Worm (Caenorhabditis elegans) whole organism, young adult: Measurements from ENCODE around the gene T18D3.5.

ENCODE experiments used
- B0019.2 ChIP-seq: fragments of 200-800 bp; sonication (Bioruptor generic); conservative IDR thresholded peaks from 2 replicates; pipeline ENCODE4 v1.3.6; 2022; ENCODE audit warnings: missing genetic modification reagents, missing genetic modification characterization, missing compliant biosample characterization
- B0336.3 ChIP-seq: fragments of 200-800 bp; sonication (Bioruptor generic); IDR thresholded peaks from 2 replicates; pipeline ENCODE4 v1.3.6; 2022; ENCODE audit warnings: missing genetic modification characterization, missing compliant biosample characterization
- C06A6.2 ChIP-seq: fragments of 200-800 bp; sonication (Bioruptor generic); conservative IDR thresholded peaks from 2 replicates; pipeline ENCODE4 v1.3.6; 2022; ENCODE audit warnings: missing genetic modification characterization, missing compliant biosample characterization
- F10E7.11 ChIP-seq: sonication (generic microtip); optimal IDR thresholded peaks from 2 replicates; lab custom pipeline; 2017; ENCODE audit warnings: mild to moderate bottlenecking, missing genetic modification characterization, moderate library complexity, missing compliant biosample characterization
- F37B4.10 ChIP-seq: fragments of 200-800 bp; sonication (Bioruptor generic); IDR thresholded peaks from 2 replicates; pipeline ENCODE4 v1.3.6; 2022; ENCODE audit warnings: missing genetic modification characterization, missing compliant biosample characterization
- F39B2.1 ChIP-seq: fragments of 200-800 bp; sonication (Bioruptor generic); IDR thresholded peaks from 2 replicates; pipeline ENCODE4 v1.3.6; 2022; ENCODE audit warnings: missing genetic modification reagents, missing genetic modification characterization, missing compliant biosample characterization
- F49E8.2 ChIP-seq: sonication (generic microtip); optimal IDR thresholded peaks from 3 replicates; lab custom pipeline; 2017; ENCODE audit warnings: missing genetic modification characterization, mild to moderate bottlenecking, missing compliant biosample characterization, antibody characterized with exemption, moderate library complexity; ENCODE audit not compliant: insufficient read depth
- F55B11.4 ChIP-seq: sonication (generic microtip); optimal IDR thresholded peaks from 2 replicates; lab custom pipeline; 2016; ENCODE audit warnings: missing compliant biosample characterization, missing genetic modification characterization, borderline replicate concordance; ENCODE audit not compliant: insufficient read depth
- F57C9.4 ChIP-seq: sonication (generic microtip); optimal IDR thresholded peaks from 2 replicates; lab custom pipeline; 2017; ENCODE audit warnings: mild to moderate bottlenecking, missing genetic modification characterization, missing compliant biosample characterization
- K11D2.4 ChIP-seq: fragments of 200-800 bp; sonication (Bioruptor generic); IDR thresholded peaks from 2 replicates; pipeline ENCODE4 v1.3.6; 2022; ENCODE audit warnings: missing genetic modification reagents, missing genetic modification characterization, missing compliant biosample characterization
- Y53F4B.3 ChIP-seq: fragments of 200-800 bp; sonication (Bioruptor generic); IDR thresholded peaks from 2 replicates; pipeline ENCODE4 v1.3.6; 2022; ENCODE audit warnings: missing genetic modification reagents, missing genetic modification characterization, missing compliant biosample characterization
- Y53G8AR.9 ChIP-seq: fragments of 200-800 bp; sonication (Bioruptor generic); conservative IDR thresholded peaks from 2 replicates; pipeline ENCODE4 v1.3.6; 2022; ENCODE audit warnings: missing genetic modification reagents, missing genetic modification characterization, missing compliant biosample characterization
- Y67H2A.10 ChIP-seq: fragments of 200-800 bp; sonication (Bioruptor generic); conservative IDR thresholded peaks from 2 replicates; pipeline ENCODE4 v1.3.6; 2022; ENCODE audit warnings: missing genetic modification reagents, missing genetic modification characterization, missing compliant biosample characterization
- Y95B8A.8 ChIP-seq: fragments of 200-800 bp; sonication (Bioruptor generic); IDR thresholded peaks from 2 replicates; pipeline ENCODE4 v1.3.6; 2022; ENCODE audit warnings: missing genetic modification reagents, missing genetic modification characterization, missing compliant biosample characterization
- aptf-3 ChIP-seq: fragments of 200-800 bp; sonication (Bioruptor generic); IDR thresholded peaks from 2 replicates; pipeline ENCODE4 v1.3.6; 2022; ENCODE audit warnings: missing genetic modification characterization, missing compliant biosample characterization
- bed-1 ChIP-seq: fragments of 200-800 bp; sonication (Bioruptor generic); IDR thresholded peaks from 2 replicates; pipeline ENCODE4 v1.3.6; 2022; ENCODE audit warnings: missing genetic modification reagents, missing genetic modification characterization, missing compliant biosample characterization
- bed-2 ChIP-seq: fragments of 200-800 bp; sonication (Bioruptor generic); IDR thresholded peaks from 2 replicates; pipeline ENCODE4 v1.3.6; 2022; ENCODE audit warnings: missing genetic modification reagents, missing genetic modification characterization, missing compliant biosample characterization
- ccch-3 ChIP-seq: fragments of 200-800 bp; sonication (Bioruptor generic); optimal IDR thresholded peaks from 2 replicates; lab custom pipeline; 2018; ENCODE audit warnings: mild to moderate bottlenecking, missing genetic modification characterization, missing compliant biosample characterization
- cebp-2 ChIP-seq: fragments of 200-800 bp; sonication (Bioruptor generic); IDR thresholded peaks from 2 replicates; pipeline ENCODE4 v1.3.6; 2022; ENCODE audit warnings: missing genetic modification characterization, missing compliant biosample characterization
- ceh-100 ChIP-seq: fragments of 200-800 bp; sonication (Bioruptor generic); IDR thresholded peaks from 2 replicates; pipeline ENCODE4 v1.3.6; 2022; ENCODE audit warnings: missing genetic modification reagents, missing genetic modification characterization, missing compliant biosample characterization
- ceh-40 ChIP-seq: fragments of 200-800 bp; sonication (Bioruptor generic); IDR thresholded peaks from 2 replicates; pipeline ENCODE4 v1.3.6; 2022; ENCODE audit warnings: missing genetic modification characterization, missing compliant biosample characterization
- chd-7 ChIP-seq: sonication (generic microtip); optimal IDR thresholded peaks from 2 replicates; lab custom pipeline; 2016; ENCODE audit warnings: mild to moderate bottlenecking, missing genetic modification characterization, moderate library complexity, missing compliant biosample characterization
- egl-18 ChIP-seq: fragments of 200-800 bp; sonication (Bioruptor generic); IDR thresholded peaks from 2 replicates; pipeline ENCODE4 v1.3.6; 2022; ENCODE audit warnings: missing genetic modification reagents, missing genetic modification characterization, missing compliant biosample characterization
- egl-44 ChIP-seq: fragments of 200-800 bp; sonication (Bioruptor generic); IDR thresholded peaks from 2 replicates; pipeline ENCODE4 v1.3.6; 2022; ENCODE audit warnings: missing genetic modification reagents, missing genetic modification characterization, missing compliant biosample characterization
- hmg-20 ChIP-seq: fragments of 200-800 bp; sonication (Bioruptor generic); IDR thresholded peaks from 2 replicates; pipeline ENCODE4 v1.3.6; 2022; ENCODE audit warnings: missing genetic modification reagents, missing genetic modification characterization, missing compliant biosample characterization
- hsf-1 ChIP-seq: fragments of 200-800 bp; sonication (Bioruptor generic); IDR thresholded peaks from 2 replicates; pipeline ENCODE4 v1.3.6; 2022; ENCODE audit warnings: missing genetic modification reagents, missing genetic modification characterization, missing compliant biosample characterization
- let-526 ChIP-seq: fragments of 200-800 bp; sonication (Bioruptor generic); IDR thresholded peaks from 2 replicates; pipeline ENCODE4 v1.3.6; 2022; ENCODE audit warnings: missing genetic modification reagents, missing genetic modification characterization, missing compliant biosample characterization
- let-607 ChIP-seq, 2 experiments: fragments of 200-800 bp in 1 of 2; sonication (Bioruptor generic) in 1 of 2; sonication (generic microtip) in 1 of 2; optimal IDR thresholded peaks; 2 replicates each; lab custom pipeline; 2016 to 2018; ENCODE audit warnings: mild to moderate bottlenecking in 2 of 2, missing compliant biosample characterization in 2 of 2, missing genetic modification characterization in 2 of 2, moderate library complexity in 2 of 2, missing genotype in 1 of 2
- lin-35 ChIP-seq, 3 experiments: fragments of 150-350 bp in 2 of 3; sonication (generic microtip) in 1 of 3; optimal IDR thresholded peaks; 2 replicates each; lab custom pipeline; 2014 to 2018; ENCODE audit warnings: missing biosample characterization in 3 of 3, missing genetic modification characterization in 3 of 3, missing genetic modification reagents in 3 of 3
- lin-54 ChIP-seq: fragments of 200-800 bp; sonication (Bioruptor generic); optimal IDR thresholded peaks from 2 replicates; lab custom pipeline; 2018; ENCODE audit warnings: mild to moderate bottlenecking, missing genetic modification characterization, missing compliant biosample characterization
- lsy-27 ChIP-seq: sonication (generic microtip); optimal IDR thresholded peaks from 2 replicates; lab custom pipeline; 2017; ENCODE audit warnings: missing genetic modification characterization, mild to moderate bottlenecking, missing compliant biosample characterization, antibody characterized with exemption, missing genotype, borderline replicate concordance; ENCODE audit not compliant: insufficient read depth
- mel-28 ChIP-seq: sonication (generic microtip); optimal IDR thresholded peaks from 2 replicates; lab custom pipeline; 2016; ENCODE audit warnings: borderline replicate concordance, mild to moderate bottlenecking, missing genetic modification characterization, missing compliant biosample characterization
- mes-4 ChIP-seq: sonication (generic microtip); optimal IDR thresholded peaks from 2 replicates; lab custom pipeline; 2016; ENCODE audit warnings: missing genotype, missing genetic modification characterization, missing compliant biosample characterization
- nfyb-1 ChIP-seq: fragments of 200-800 bp; sonication (Bioruptor generic); IDR thresholded peaks from 2 replicates; pipeline ENCODE4 v1.3.6; 2022; ENCODE audit warnings: missing genetic modification reagents, missing genetic modification characterization, missing compliant biosample characterization
- nhr-27 ChIP-seq: fragments of 200-800 bp; sonication (Bioruptor generic); optimal IDR thresholded peaks from 2 replicates; lab custom pipeline; 2018; ENCODE audit warnings: mild to moderate bottlenecking, missing genetic modification characterization, moderate library complexity, missing compliant biosample characterization
- nhr-90 ChIP-seq: sonication (generic microtip); optimal IDR thresholded peaks from 2 replicates; lab custom pipeline; 2016; ENCODE audit warnings: missing genotype, mild to moderate bottlenecking, missing genetic modification characterization, missing compliant biosample characterization
- pha-4 ChIP-seq: fragments of 150-350 bp; sonication (generic microtip); optimal IDR thresholded peaks from 2 replicates; lab custom pipeline; 2014; ENCODE audit warnings: missing biosample characterization, missing genetic modification reagents, missing genetic modification characterization
- rpc-1 ChIP-seq, 2 experiments: fragments of 150-350 bp in 1 of 2; sonication (generic microtip) in 1 of 2; optimal IDR thresholded peaks; 2 replicates each; lab custom pipeline; 2014 to 2018; ENCODE audit warnings: missing biosample characterization in 1 of 2, missing genetic modification characterization in 1 of 2, missing genetic modification reagents in 1 of 2, missing genotype in 1 of 2
- sdz-38 ChIP-seq: sonication (generic microtip); optimal IDR thresholded peaks from 2 replicates; lab custom pipeline; 2016; ENCODE audit warnings: missing genotype, missing genetic modification characterization, missing compliant biosample characterization
- snpc-1.3 ChIP-seq: sonication (generic microtip); optimal IDR thresholded peaks from 2 replicates; lab custom pipeline; 2017; ENCODE audit warnings: missing genetic modification characterization, mild to moderate bottlenecking, missing compliant biosample characterization, antibody characterized with exemption, moderate library complexity, missing genotype, missing genetic modification reagents; ENCODE audit not compliant: insufficient read depth
- snpc-4 ChIP-seq, 5 experiments: fragments of 150-350 bp in 1 of 5; sonication (generic microtip) in 4 of 5; optimal IDR thresholded peaks; 2 replicates each; lab custom pipeline; 2014 to 2018; ENCODE audit warnings: missing genetic modification characterization in 5 of 5, missing biosample characterization in 3 of 5, antibody characterized with exemption in 2 of 5, mild to moderate bottlenecking in 2 of 5, missing compliant biosample characterization in 2 of 5, missing genotype in 2 of 5, moderate library complexity in 2 of 5, missing genetic modification reagents in 1 of 5
- tlf-1 ChIP-seq: fragments of 200-800 bp; sonication (Bioruptor generic); optimal IDR thresholded peaks from 2 replicates; lab custom pipeline; 2018; ENCODE audit warnings: mild to moderate bottlenecking, missing genetic modification characterization, missing compliant biosample characterization
- unc-130 ChIP-seq: sonication (generic microtip); optimal IDR thresholded peaks from 2 replicates; lab custom pipeline; 2016; ENCODE audit warnings: missing genetic modification reagents, missing genetic modification characterization, missing compliant biosample characterization
- zfh-2 ChIP-seq: fragments of 200-800 bp; sonication (Bioruptor generic); conservative IDR thresholded peaks from 2 replicates; pipeline ENCODE4 v1.3.6; 2022; ENCODE audit warnings: missing genetic modification reagents, missing genetic modification characterization, missing compliant biosample characterization
- ztf-18 ChIP-seq: sonication (generic microtip); optimal IDR thresholded peaks from 2 replicates; lab custom pipeline; 2016; ENCODE audit warnings: missing genotype, mild to moderate bottlenecking, missing genetic modification characterization, missing compliant biosample characterization
- ztf-26 ChIP-seq: sonication (generic microtip); optimal IDR thresholded peaks from 2 replicates; lab custom pipeline; 2017; ENCODE audit warnings: missing genetic modification characterization, missing compliant biosample characterization
- ztf-28 ChIP-seq: fragments of 200-800 bp; sonication (Bioruptor generic); IDR thresholded peaks from 2 replicates; pipeline ENCODE4 v1.3.6; 2022; ENCODE audit warnings: missing genetic modification reagents, missing genetic modification characterization, missing compliant biosample characterization

Gene T18D3.5

DNA sequence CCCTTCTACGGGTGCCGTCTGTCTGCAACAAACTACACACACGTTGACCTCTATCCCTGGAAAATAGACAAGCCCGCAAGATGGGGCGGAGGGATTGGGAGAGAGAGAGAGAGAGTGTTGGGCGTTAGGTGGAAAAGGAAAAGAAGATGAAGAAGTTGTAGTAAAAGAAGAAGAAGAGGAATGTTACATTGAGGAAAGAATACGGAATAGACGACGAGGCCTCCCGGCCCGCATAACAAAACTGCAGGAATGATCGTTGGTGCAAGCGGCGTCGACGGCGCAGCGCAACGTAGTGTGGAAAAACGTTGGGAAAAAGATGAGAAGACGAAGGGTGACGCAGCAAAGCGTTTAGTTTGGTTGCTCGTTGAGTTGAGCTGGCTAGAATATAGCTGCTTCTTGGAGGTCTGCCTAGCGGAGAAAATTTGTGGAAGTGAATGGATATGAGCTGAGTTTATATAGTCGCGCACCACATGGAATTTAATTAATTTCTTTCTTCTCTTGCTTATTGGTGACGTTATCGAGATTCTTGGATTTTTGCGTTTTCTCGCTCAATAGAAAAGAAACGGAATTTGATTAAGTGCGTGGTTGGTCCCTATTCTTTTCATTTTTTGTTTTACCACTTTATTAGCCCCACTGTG, 46.7 kb downstream of the T18D3.5 start:
- TF ChIP-seq ztf-28 (GFP tag; lab: Robert Waterston, UW): no peak
- no peak for TF ChIP-seq ccch-3 (GFP tag; lab: Kevin White, UChicago)
- no peak for TF ChIP-seq sdz-38 (tag; lab: Kevin White, UChicago)
- no peak for TF ChIP-seq rpc-1 (optimal IDR thresholded peaks at IDR 0.05; lab: Kevin White, UChicago)
- no peak for TF ChIP-seq rpc-1 (tag; optimal IDR thresholded peaks at IDR 0.05; lab: Kevin White, UChicago)
- TF ChIP-seq pha-4 (tag; lab: Kevin White, UChicago): no peak
- no peak for TF ChIP-seq F55B11.4 (tag; lab: Kevin White, UChicago)
- TF ChIP-seq let-526 (GFP tag; lab: Robert Waterston, UW): no peak
- TF ChIP-seq bed-2 (GFP tag; lab: Robert Waterston, UW): no peak
- no peak for TF ChIP-seq egl-44 (GFP tag; lab: Robert Waterston, UW)
- TF ChIP-seq F57C9.4 (tag; lab: Kevin White, UChicago): no peak
- no peak for TF ChIP-seq snpc-1.3 (tag; lab: Kevin White, UChicago)
- no peak for TF ChIP-seq let-607 (tag; optimal IDR thresholded peaks at IDR 0.05; lab: Kevin White, UChicago)
- no peak for TF ChIP-seq Y67H2A.10
- no peak for TF ChIP-seq Y53F4B.3 (GFP tag; lab: Robert Waterston, UW)
- TF ChIP-seq nhr-27 (tag; lab: Kevin White, UChicago): no peak
- no peak for TF ChIP-seq bed-1
- no peak for TF ChIP-seq hsf-1 (GFP tag; lab: Robert Waterston, UW)
- TF ChIP-seq nhr-90: no peak
- no peak for TF ChIP-seq aptf-3 (GFP tag; lab: Robert Waterston, UW)
- no peak for TF ChIP-seq unc-130 (GFP tag; lab: Kevin White, UChicago)
- TF ChIP-seq cebp-2 (GFP tag; lab: Robert Waterston, UW): no peak
- no peak for TF ChIP-seq C06A6.2 (GFP tag; lab: Robert Waterston, UW)
- no peak for TF ChIP-seq egl-18 (GFP tag; lab: Robert Waterston, UW)
- no peak for TF ChIP-seq lin-35 (GFP tag; optimal IDR thresholded peaks at IDR 0.05; lab: Kevin White, UChicago)
- no peak for TF ChIP-seq F39B2.1 (GFP tag; lab: Robert Waterston, UW)
- no peak for TF ChIP-seq lsy-27 (tag; lab: Kevin White, UChicago)
- no peak for TF ChIP-seq ztf-18 (tag; lab: Kevin White, UChicago)
- 0 out of 2 replicates have a peak, but pooled peaks have one; percentile 19 for TF ChIP-seq K11D2.4 (GFP tag; lab: Robert Waterston, UW)
- no peak for TF ChIP-seq Y95B8A.8 (GFP tag; lab: Robert Waterston, UW)
- TF ChIP-seq ceh-100 (GFP tag; lab: Robert Waterston, UW): no peak
- TF ChIP-seq tlf-1: no peak
- no peak for TF ChIP-seq mes-4
- no peak for TF ChIP-seq chd-7
- no peak for TF ChIP-seq B0019.2 (GFP tag; lab: Robert Waterston, UW)
- no peak for TF ChIP-seq ztf-26 (tag; lab: Kevin White, UChicago)
- no peak for TF ChIP-seq hmg-20
- no peak for TF ChIP-seq nfyb-1 (GFP tag; lab: Robert Waterston, UW)
- TF ChIP-seq zfh-2 (GFP tag; lab: Robert Waterston, UW): peak; percentile 76
- no peak for TF ChIP-seq Y53G8AR.9
- no peak for TF ChIP-seq F49E8.2 (tag; lab: Kevin White, UChicago)
- no peak for TF ChIP-seq mel-28 (tag; lab: Kevin White, UChicago)
- TF ChIP-seq lin-54: no peak
- TF ChIP-seq ceh-40 (GFP tag; lab: Robert Waterston, UW): no peak
- no peak for TF ChIP-seq B0336.3
- no peak for TF ChIP-seq F10E7.11
- no peak for TF ChIP-seq snpc-4 (GFP tag; optimal IDR thresholded peaks at IDR 0.05; lab: Kevin White, UChicago)
- TF ChIP-seq snpc-4 (tag; optimal IDR thresholded peaks at IDR 0.05; lab: Kevin White, UChicago): no peak
- no peak for TF ChIP-seq F37B4.10 (GFP tag; lab: Robert Waterston, UW)
